Fruit fly (Drosophila melanogaster): ENCODE measurements around the gene CG1750.

DNA sequence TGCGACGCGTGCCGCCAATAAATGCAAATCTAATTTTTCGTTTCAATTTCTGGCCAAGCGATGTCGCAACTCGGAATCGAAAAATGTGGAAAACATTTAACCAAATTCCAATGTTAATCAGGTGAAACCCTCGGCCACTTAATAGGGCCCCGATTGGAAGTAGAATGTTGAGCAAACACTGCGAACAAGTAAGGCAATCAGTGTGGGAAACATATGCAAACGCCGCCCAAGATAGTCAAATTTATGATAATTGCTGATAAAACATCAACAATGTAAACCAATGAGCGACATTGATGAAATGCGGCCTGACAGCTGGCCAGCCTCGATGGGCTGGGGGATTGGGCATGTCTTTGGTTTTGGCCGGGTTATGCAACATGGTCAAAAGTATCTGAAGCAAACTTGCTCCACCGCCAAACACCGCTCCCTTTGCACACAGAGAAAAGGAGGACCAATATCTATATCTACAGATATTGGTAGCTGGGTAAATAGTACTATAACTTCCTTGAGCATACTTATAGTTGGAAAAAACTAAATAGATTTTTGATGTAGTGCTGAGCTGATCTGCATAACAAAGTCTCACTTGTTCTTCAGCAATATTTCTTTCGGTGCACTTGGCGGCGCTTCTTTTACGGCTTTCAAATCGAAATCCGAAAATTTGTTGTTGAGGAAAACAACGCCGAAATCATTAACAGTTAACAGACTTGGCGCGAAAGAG, 7.3 kb downstream of the CG1750 start:
- TF ChIP-seq Pif1A (GFP tag; optimal IDR thresholded peaks at IDR 0.05) (peak; percentile 58), CG8159 (tag; optimal IDR thresholded peaks at IDR 0.05) (no peak), CG34367 (tag; optimal IDR thresholded peaks at IDR 0.05) (no peak)

Data from whole organism, pupa.